Worm (Caenorhabditis elegans): Measurements from ENCODE around the gene F32D8.8.

DNA sequence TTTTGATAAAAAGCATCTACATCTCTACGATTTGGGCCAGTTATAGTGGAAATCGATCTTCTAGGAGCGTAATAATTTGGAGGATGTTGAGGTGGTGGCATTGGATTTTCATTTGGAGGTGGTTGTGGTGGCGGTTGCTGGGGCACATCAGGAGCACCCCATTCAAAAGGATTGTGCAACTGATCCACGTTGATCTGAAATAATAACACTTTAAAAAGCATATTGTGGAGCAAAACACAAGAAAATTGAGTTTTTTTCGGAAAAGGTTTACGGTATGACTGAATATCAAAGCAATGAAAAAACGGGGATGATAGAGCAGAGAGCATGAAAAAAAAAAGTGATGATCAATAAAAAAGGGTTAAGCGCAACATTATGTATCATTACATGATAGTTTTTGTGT, 37.0 kb downstream of the F32D8.8 start, which contains the start of gene saeg-1:
- TF ChIP-seq nhr-12 (tag; optimal IDR thresholded peaks at IDR 0.05): no peak
- TF ChIP-seq tbx-2 (tag; optimal IDR thresholded peaks at IDR 0.05): no peak
- TF ChIP-seq fos-1 (tag; optimal IDR thresholded peaks at IDR 0.05): no peak
- no peak for TF ChIP-seq aly-2 (tag; optimal IDR thresholded peaks at IDR 0.05)
- TF ChIP-seq lin-35 (GFP tag; optimal IDR thresholded peaks at IDR 0.05): no peak
